Worm (Caenorhabditis elegans) whole organism, L3 larva: ENCODE results near the gene C46A5.6.

Experiments
- R02D3.7 ChIP-seq: fragments of 150-350 bp; optimal IDR thresholded peaks from 2 replicates; lab custom pipeline; 2014; ENCODE audit warnings: missing biosample characterization, missing genetic modification characterization
- ZK546.5 ChIP-seq: sonication (generic microtip); optimal IDR thresholded peaks from 2 replicates; lab custom pipeline; 2017; ENCODE audit warnings: missing biosample characterization, missing genetic modification characterization
- aly-2 ChIP-seq: fragments of 150-350 bp; optimal IDR thresholded peaks from 2 replicates; lab custom pipeline; 2014; ENCODE audit warnings: missing biosample characterization, missing genetic modification characterization
- ama-1 ChIP-seq: fragments of 150-350 bp; optimal IDR thresholded peaks from 2 replicates; lab custom pipeline; 2018
- ceh-28 ChIP-seq: fragments of 150-350 bp; optimal IDR thresholded peaks from 2 replicates; lab custom pipeline; 2014; ENCODE audit warnings: missing biosample characterization, missing genetic modification reagents, missing genetic modification characterization
- ceh-9 ChIP-seq: sonication (generic microtip); optimal IDR thresholded peaks from 2 replicates; lab custom pipeline; 2018; ENCODE audit warnings: missing biosample characterization, missing genetic modification characterization
- daf-12 ChIP-seq: fragments of 150-350 bp; optimal IDR thresholded peaks from 2 replicates; lab custom pipeline; 2014; ENCODE audit warnings: missing biosample characterization, missing genetic modification reagents, missing genetic modification characterization
- egl-5 ChIP-seq: fragments of 150-350 bp; optimal IDR thresholded peaks from 2 replicates; lab custom pipeline; 2017; ENCODE audit warnings: missing biosample characterization, missing genetic modification reagents, missing genetic modification characterization, inconsistent platforms
- elt-2 ChIP-seq: sonication (generic microtip); optimal IDR thresholded peaks from 2 replicates; lab custom pipeline; 2016; ENCODE audit warnings: missing genetic modification reagents, mild to moderate bottlenecking, missing genetic modification characterization, missing compliant biosample characterization
- elt-3 ChIP-seq, 3 experiments: fragments of 150-350 bp in 1 of 3; sonication (generic microtip) in 2 of 3; optimal IDR thresholded peaks; 2 replicates in 2 of 3; 4 replicates in 1 of 3; lab custom pipeline; 2014 to 2017; ENCODE audit warnings: missing biosample characterization in 3 of 3, missing genetic modification characterization in 3 of 3
- eor-1 ChIP-seq, 2 experiments: fragments of 150-350 bp; optimal IDR thresholded peaks; 2 replicates each; lab custom pipeline; 2014 to 2018; ENCODE audit warnings: missing biosample characterization in 2 of 2, missing genetic modification characterization in 2 of 2
- fkh-10 ChIP-seq: sonication (generic microtip); optimal IDR thresholded peaks from 2 replicates; lab custom pipeline; 2017; ENCODE audit warnings: missing biosample characterization, missing genetic modification reagents, missing genetic modification characterization
- fkh-2 ChIP-seq: fragments of 150-350 bp; optimal IDR thresholded peaks from 2 replicates; lab custom pipeline; 2014; ENCODE audit warnings: missing biosample characterization, missing genetic modification reagents, missing genetic modification characterization
- fos-1 ChIP-seq: fragments of 150-350 bp; optimal IDR thresholded peaks from 2 replicates; lab custom pipeline; 2014; ENCODE audit warnings: missing biosample characterization, missing genetic modification characterization
- hmg-11 ChIP-seq: sonication (generic microtip); optimal IDR thresholded peaks from 2 replicates; lab custom pipeline; 2016; ENCODE audit warnings: missing genetic modification characterization, missing compliant biosample characterization
- jun-1 ChIP-seq: fragments of 150-350 bp; optimal IDR thresholded peaks from 2 replicates; lab custom pipeline; 2014; ENCODE audit warnings: missing biosample characterization, missing genetic modification reagents, missing genetic modification characterization
- lin-15B ChIP-seq: fragments of 150-350 bp; optimal IDR thresholded peaks from 2 replicates; lab custom pipeline; 2014; ENCODE audit warnings: missing biosample characterization, missing genetic modification characterization
- lin-39 ChIP-seq: fragments of 150-350 bp; optimal IDR thresholded peaks from 2 replicates; lab custom pipeline; 2018; ENCODE audit warnings: missing biosample characterization, missing genetic modification reagents, missing genetic modification characterization
- lsy-12 ChIP-seq: sonication (generic microtip); optimal IDR thresholded peaks from 2 replicates; lab custom pipeline; 2016; ENCODE audit warnings: mild to moderate bottlenecking, missing genetic modification characterization, missing compliant biosample characterization
- nfya-1 ChIP-seq: sonication (generic microtip); optimal IDR thresholded peaks from 2 replicates; lab custom pipeline; 2017; ENCODE audit warnings: missing genetic modification characterization, mild to moderate bottlenecking, missing compliant biosample characterization, antibody characterized with exemption, moderate library complexity; ENCODE audit not compliant: insufficient read depth
- nhr-11 ChIP-seq: fragments of 150-350 bp; optimal IDR thresholded peaks from 2 replicates; lab custom pipeline; 2014; ENCODE audit warnings: missing biosample characterization, missing genetic modification characterization
- nhr-23 ChIP-seq: fragments of 150-350 bp; optimal IDR thresholded peaks from 2 replicates; lab custom pipeline; 2014; ENCODE audit warnings: missing biosample characterization, missing genetic modification reagents, missing genetic modification characterization
- nhr-237 ChIP-seq: fragments of 150-350 bp; optimal IDR thresholded peaks from 2 replicates; lab custom pipeline; 2014; ENCODE audit warnings: missing biosample characterization, missing genetic modification characterization
- nhr-43 ChIP-seq: sonication (generic microtip); optimal IDR thresholded peaks from 2 replicates; lab custom pipeline; 2016; ENCODE audit warnings: mild to moderate bottlenecking, missing genetic modification characterization, missing compliant biosample characterization; ENCODE audit not compliant: poor library complexity, severe bottlenecking
- nhr-67 ChIP-seq: fragments of 150-350 bp; optimal IDR thresholded peaks from 2 replicates; lab custom pipeline; 2014; ENCODE audit warnings: missing biosample characterization, missing genetic modification characterization
- nhr-76 ChIP-seq: fragments of 150-350 bp; sonication (generic microtip); optimal IDR thresholded peaks from 5 replicates; lab custom pipeline; 2014; ENCODE audit warnings: missing biosample characterization, missing genetic modification characterization
- nhr-77 ChIP-seq: fragments of 150-350 bp; optimal IDR thresholded peaks from 2 replicates; lab custom pipeline; 2014; ENCODE audit warnings: missing biosample characterization, missing genetic modification characterization
- pqm-1 ChIP-seq: fragments of 150-350 bp; optimal IDR thresholded peaks from 2 replicates; lab custom pipeline; 2017; ENCODE audit warnings: missing biosample characterization, missing genetic modification characterization, inconsistent platforms
- snpc-4 ChIP-seq: fragments of 150-350 bp; optimal IDR thresholded peaks from 2 replicates; lab custom pipeline; 2014; ENCODE audit warnings: missing biosample characterization, missing genetic modification characterization
- tbx-2 ChIP-seq: sonication (generic microtip); optimal IDR thresholded peaks from 2 replicates; lab custom pipeline; 2016; ENCODE audit warnings: mild to moderate bottlenecking, missing genetic modification characterization, missing compliant biosample characterization
- unc-62 ChIP-seq: fragments of 150-350 bp; sonication (generic microtip); optimal IDR thresholded peaks from 4 replicates; lab custom pipeline; 2014; ENCODE audit warnings: missing biosample characterization, missing genetic modification reagents, missing genetic modification characterization
- zag-1 ChIP-seq: fragments of 150-350 bp; optimal IDR thresholded peaks from 2 replicates; lab custom pipeline; 2014; ENCODE audit warnings: missing biosample characterization, missing genetic modification characterization
- ztf-4 ChIP-seq: fragments of 150-350 bp; optimal IDR thresholded peaks from 2 replicates; lab custom pipeline; 2014; ENCODE audit warnings: missing biosample characterization, missing genetic modification characterization

The C46A5.6 gene

DNA sequence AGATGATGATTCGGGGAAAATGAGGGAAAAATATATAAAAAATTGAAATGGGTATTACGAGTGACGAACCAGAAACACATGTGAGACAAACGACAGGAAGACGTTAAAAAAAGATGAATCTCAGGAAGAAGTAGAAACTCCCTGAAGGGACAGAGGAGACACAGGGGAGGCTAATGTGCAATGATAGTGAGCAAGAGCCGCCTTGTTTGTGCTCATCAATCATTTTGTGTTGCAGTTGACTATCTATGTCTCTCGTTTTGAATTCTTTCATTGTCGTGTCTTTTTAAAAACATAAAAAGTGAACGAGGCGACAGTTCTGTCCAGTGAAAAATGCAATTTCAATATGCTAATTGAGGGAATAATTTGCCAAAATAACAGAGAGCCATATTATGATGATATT lies 38.7 kb downstream of the C46A5.6 start:
- no peak for TF ChIP-seq nhr-67 (tag; lab: Kevin White, UChicago)
- no peak for TF ChIP-seq eor-1 (tag; optimal IDR thresholded peaks at IDR 0.05; lab: Kevin White, UChicago)
- peak; percentile 73 for TF ChIP-seq lin-39 (tag; lab: Kevin White, UChicago)

ce11 chrIV:7723555-7723954 lies 40.1 kb downstream of the C46A5.6 start:
- peak; percentile 76 for TF ChIP-seq egl-5 (tag; lab: Kevin White, UChicago)
- no peak for TF ChIP-seq zag-1 (tag; lab: Kevin White, UChicago)

- no peak for TF ChIP-seq fkh-2
- no peak for TF ChIP-seq ceh-28
- no peak for TF ChIP-seq ceh-9 (tag; lab: Kevin White, UChicago)
- TF ChIP-seq egl-5 (tag; lab: Kevin White, UChicago) = peak; percentile 53
- no peak for TF ChIP-seq fkh-10 (GFP tag; lab: Kevin White, UChicago)
- TF ChIP-seq nhr-77 = no peak
- TF ChIP-seq aly-2 (tag; lab: Kevin White, UChicago) = no peak
- TF ChIP-seq ama-1 (lab: Kevin White, UChicago) = no peak
These were observed 40.8 kb downstream of the C46A5.6 start, which contains the start of gene C50F7.6 for ce11 chrIV:7722806-7723205. TSS of gene C50F7.6 (minus strand) at chrIV:7723199.

- no peak for TF ChIP-seq ZK546.5 (tag; lab: Kevin White, UChicago)
- no peak for TF ChIP-seq tbx-2 (tag; lab: Kevin White, UChicago)
- TF ChIP-seq ceh-28 = no peak
- no peak for TF ChIP-seq nhr-237
- TF ChIP-seq jun-1 (tag; lab: Kevin White, UChicago) = no peak
- TF ChIP-seq aly-2 (tag; lab: Kevin White, UChicago) = no peak
- no peak for TF ChIP-seq snpc-4 (tag; lab: Kevin White, UChicago)
- TF ChIP-seq daf-12 (tag; lab: Kevin White, UChicago) = no peak
- TF ChIP-seq ceh-9 (tag; lab: Kevin White, UChicago) = no peak
- no peak for TF ChIP-seq nhr-23 (tag; lab: Kevin White, UChicago)
- no peak for TF ChIP-seq lsy-12 (tag; lab: Kevin White, UChicago)
- TF ChIP-seq pqm-1 (tag; lab: Kevin White, UChicago) = no peak
- no peak for TF ChIP-seq nhr-77
- TF ChIP-seq nhr-11 (tag; lab: Kevin White, UChicago) = no peak
- TF ChIP-seq fos-1 = no peak
- TF ChIP-seq egl-5 (tag; lab: Kevin White, UChicago) = no peak
- TF ChIP-seq R02D3.7 (tag; lab: Kevin White, UChicago) = no peak
- TF ChIP-seq, all 47 proteins: peak for 0
These were observed 45.7 kb downstream of the C46A5.6 start, which contains the start of gene F33D4.6 for ce11 chrIV:7717916-7718315. TSS of gene F33D4.6 (minus strand) at chrIV:7718016.

ce11 chrIV:7712252-7712651 lies 51.4 kb downstream of the C46A5.6 start:
- TF ChIP-seq pqm-1 (tag; lab: Kevin White, UChicago) (peak; percentile 41), hmg-11 (tag; lab: Kevin White, UChicago) (no peak), daf-12 (tag; lab: Kevin White, UChicago) (no peak), unc-62 (GFP tag; lab: Kevin White, UChicago) (no peak), nfya-1 (tag; lab: Kevin White, UChicago) (no peak), elt-2 (peak; percentile 59), nhr-43 (tag; lab: Kevin White, UChicago) (no peak), nhr-76 (no peak), elt-3 (tag; optimal IDR thresholded peaks at IDR 0.05; lab: Kevin White, UChicago) (no peak), lin-39 (tag; lab: Kevin White, UChicago) (no peak), nhr-67 (tag; lab: Kevin White, UChicago) (no peak)

ce11 chrIV:7710824-7711223 lies 52.8 kb downstream of the C46A5.6 start, which contains the start of gene nhr-8:
TSS of gene nhr-8 (plus strand) at chrIV:7710983.
- TF ChIP-seq nhr-67 (tag; lab: Kevin White, UChicago) (no peak), ztf-4 (tag; lab: Kevin White, UChicago) (no peak), ceh-9 (tag; lab: Kevin White, UChicago) (no peak), elt-2 (peak; percentile 99), ceh-28 (peak; percentile 51), lin-39 (tag; lab: Kevin White, UChicago) (no peak), nhr-76 (no peak), nhr-237 (no peak), nhr-11 (tag; lab: Kevin White, UChicago) (no peak), ama-1 (lab: Kevin White, UChicago) (no peak), pqm-1 (tag; lab: Kevin White, UChicago) (peak; percentile 98), lin-15B (tag; lab: Kevin White, UChicago) (no peak), fos-1 (peak; percentile 42), jun-1 (tag; lab: Kevin White, UChicago) (peak; percentile 75), fkh-10 (GFP tag; lab: Kevin White, UChicago) (no peak)
- TF ChIP-seq, all 47 proteins: peak for 5
